Fruit fly (Drosophila melanogaster) whole organism, pupa: ENCODE results near the gene CG6800.

ENCODE experiments used
- CG10348 ChIP-seq: fragments of 200-800 bp; sonication (Bioruptor generic); IDR thresholded peaks from 2 replicates; pipeline ENCODE4 v1.3.6; 2022; ENCODE audit warnings: missing biosample characterization, missing genetic modification characterization
- CG12605 ChIP-seq: fragments of 200-800 bp; sonication (Bioruptor generic); IDR thresholded peaks from 2 replicates; pipeline ENCODE4 v1.3.6; 2022; ENCODE audit warnings: missing biosample characterization, missing genetic modification characterization
- CG13204 ChIP-seq: fragments of 200-800 bp; sonication (Bioruptor generic); optimal IDR thresholded peaks from 2 replicates; lab custom pipeline; 2018; ENCODE audit warnings: missing biosample characterization, mild to moderate bottlenecking, missing genetic modification characterization, moderate library complexity
- CG14655 ChIP-seq: fragments of 200-800 bp; sonication (Bioruptor generic); optimal IDR thresholded peaks from 3 replicates; lab custom pipeline; 2017; ENCODE audit warnings: mild to moderate bottlenecking, missing biosample characterization, missing genetic modification reagents, missing genetic modification characterization
- CG15710 ChIP-seq: fragments of 200-800 bp; sonication (Bioruptor generic); optimal IDR thresholded peaks from 2 replicates; lab custom pipeline; 2018; ENCODE audit warnings: missing biosample characterization, mild to moderate bottlenecking, missing genetic modification characterization, moderate library complexity
- CG17806 ChIP-seq: fragments of 200-800 bp; sonication (Bioruptor generic); optimal IDR thresholded peaks from 2 replicates; lab custom pipeline; 2018; ENCODE audit warnings: missing biosample characterization, mild to moderate bottlenecking, missing genetic modification characterization, moderate library complexity
- CG32121 ChIP-seq: fragments of 200-800 bp; sonication (Bioruptor generic); IDR thresholded peaks from 2 replicates; pipeline ENCODE4 v1.3.6; 2022; ENCODE audit warnings: missing biosample characterization, missing genetic modification characterization
- CG34367 ChIP-seq: fragments of 200-800 bp; sonication (Bioruptor generic); optimal IDR thresholded peaks from 2 replicates; lab custom pipeline; 2018; ENCODE audit warnings: missing biosample characterization, mild to moderate bottlenecking, missing genetic modification characterization
- CG4496 ChIP-seq: fragments of 200-800 bp; sonication (Bioruptor generic); IDR thresholded peaks from 3 replicates; pipeline ENCODE4 v1.3.6; 2022; ENCODE audit warnings: missing biosample characterization, missing genetic modification characterization
- CG8159 ChIP-seq: fragments of 200-800 bp; sonication (Bioruptor generic); optimal IDR thresholded peaks from 3 replicates; lab custom pipeline; 2018; ENCODE audit warnings: missing biosample characterization, mild to moderate bottlenecking, missing genetic modification characterization, moderate library complexity
- CG8301 ChIP-seq: fragments of 200-800 bp; sonication (Bioruptor generic); optimal IDR thresholded peaks from 2 replicates; lab custom pipeline; 2018; ENCODE audit warnings: missing biosample characterization, mild to moderate bottlenecking, missing genetic modification characterization
- CG9948 ChIP-seq: fragments of 200-800 bp; sonication (Bioruptor generic); optimal IDR thresholded peaks from 2 replicates; lab custom pipeline; 2018; ENCODE audit warnings: missing biosample characterization, mild to moderate bottlenecking, missing genetic modification characterization, moderate library complexity
- D1 ChIP-seq: fragments of 200-800 bp; sonication (Bioruptor generic); optimal IDR thresholded peaks from 2 replicates; lab custom pipeline; 2018; ENCODE audit warnings: missing biosample characterization, mild to moderate bottlenecking, missing genetic modification characterization, moderate library complexity
- EcR ChIP-seq: fragments of 200-800 bp; sonication (Bioruptor generic); optimal IDR thresholded peaks from 3 replicates; lab custom pipeline; 2019; ENCODE audit warnings: missing biosample characterization, missing genetic modification characterization, mild to moderate bottlenecking, moderate library complexity, missing genetic modification reagents
- Ets98B ChIP-seq: fragments of 200-800 bp; sonication (Bioruptor generic); IDR thresholded peaks from 2 replicates; pipeline ENCODE4 v1.3.6; 2022; ENCODE audit warnings: missing biosample characterization, missing genetic modification characterization
- Pif1A ChIP-seq: fragments of 200-800 bp; sonication (Bioruptor generic); optimal IDR thresholded peaks from 3 replicates; lab custom pipeline; 2016; ENCODE audit warnings: missing biosample characterization, missing genetic modification characterization
- Pif1B ChIP-seq: fragments of 200-800 bp; sonication (Bioruptor generic); optimal IDR thresholded peaks from 3 replicates; lab custom pipeline; 2016; ENCODE audit warnings: missing biosample characterization, missing genetic modification characterization
- Snoo ChIP-seq: fragments of 200-800 bp; sonication (Bioruptor generic); optimal IDR thresholded peaks from 3 replicates; lab custom pipeline; 2017; ENCODE audit warnings: missing biosample characterization, mild to moderate bottlenecking, missing genetic modification characterization, inconsistent platforms
- fd96Ca ChIP-seq: fragments of 200-800 bp; sonication (Bioruptor generic); IDR thresholded peaks from 3 replicates; pipeline ENCODE4 v1.3.6; 2022; ENCODE audit warnings: missing biosample characterization, missing genetic modification characterization
- gl ChIP-seq: fragments of 200-800 bp; sonication (Bioruptor generic); optimal IDR thresholded peaks from 2 replicates; lab custom pipeline; 2018; ENCODE audit warnings: missing biosample characterization, mild to moderate bottlenecking, missing genetic modification characterization
- rn ChIP-seq: fragments of 200-800 bp; sonication (Bioruptor generic); IDR thresholded peaks from 2 replicates; pipeline ENCODE4 v1.3.6; 2022; ENCODE audit warnings: missing biosample characterization, missing genetic modification characterization

CG6800 gene

dm6 chr3R:21823699-21824406 is 47.9 kb downstream of the CG6800 start:
- TF ChIP-seq CG10348 (GFP tag; lab: Robert Waterston, UW) (no peak), CG17806 (tag; lab: Kevin White, UChicago) (peak; percentile 91), Snoo (tag; lab: Kevin White, UChicago) (no peak), Pif1B (GFP tag; lab: Kevin White, UChicago) (peak; percentile 38), CG34367 (tag; lab: Kevin White, UChicago) (peak; percentile 11), D1 (tag; lab: Kevin White, UChicago) (peak; percentile 90), CG13204 (no peak), CG8159 (tag; lab: Kevin White, UChicago) (peak; percentile 95), CG9948 (tag; lab: Kevin White, UChicago) (peak; percentile 74), fd96Ca (0 out of 3 replicates have a peak, but pooled peaks have one; percentile 10), EcR (GFP tag; lab: Kevin White, UChicago) (no peak), CG15710 (tag; lab: Kevin White, UChicago) (peak; percentile 50), CG14655 (GFP tag; lab: Kevin White, UChicago) (peak; percentile 73), rn (GFP tag; lab: Robert Waterston, UW) (no peak), Pif1A (GFP tag; lab: Kevin White, UChicago) (no peak)

- TF ChIP-seq Pif1B (GFP tag; lab: Kevin White, UChicago) (no peak), EcR (GFP tag; lab: Kevin White, UChicago) (peak; percentile 80), CG13204 (peak; percentile 54), Ets98B (GFP tag; lab: Robert Waterston, UW) (no peak), CG8301 (tag; lab: Kevin White, UChicago) (no peak), CG14655 (GFP tag; lab: Kevin White, UChicago) (peak; percentile 4), CG17806 (tag; lab: Kevin White, UChicago) (no peak), gl (tag; lab: Kevin White, UChicago) (peak; percentile 85), fd96Ca (no peak), CG12605 (GFP tag; lab: Robert Waterston, UW) (0 out of 2 replicates have a peak, but pooled peaks have one; percentile 36), CG8159 (tag; lab: Kevin White, UChicago) (no peak), CG10348 (GFP tag; lab: Robert Waterston, UW) (no peak), D1 (tag; lab: Kevin White, UChicago) (no peak), CG32121 (no peak), rn (GFP tag; lab: Robert Waterston, UW) (no peak), CG15710 (tag; lab: Kevin White, UChicago) (no peak), CG9948 (tag; lab: Kevin White, UChicago) (no peak), CG4496 (GFP tag; lab: Robert Waterston, UW) (0 out of 3 replicates have a peak, but pooled peaks have one; percentile 40), CG34367 (tag; lab: Kevin White, UChicago) (peak; percentile 48), Pif1A (GFP tag; lab: Kevin White, UChicago) (no peak), Snoo (tag; lab: Kevin White, UChicago) (no peak)
These were observed 48.6 kb downstream of the CG6800 start for dm6 chr3R:21824407-21825006.

dm6 chr3R:21825140-21825539 is 49.2 kb downstream of the CG6800 start:
- TF ChIP-seq gl (tag; lab: Kevin White, UChicago) (no peak), CG4496 (GFP tag; lab: Robert Waterston, UW) (no peak), CG34367 (tag; lab: Kevin White, UChicago) (no peak), Pif1A (GFP tag; lab: Kevin White, UChicago) (no peak)

dm6 chr3R:21825775-21826558 is 50.0 kb downstream of the CG6800 start:
- TF ChIP-seq rn (GFP tag; lab: Robert Waterston, UW): no peak
- peak; percentile 40 for TF ChIP-seq CG17806 (tag; lab: Kevin White, UChicago)
- no peak for TF ChIP-seq Ets98B (GFP tag; lab: Robert Waterston, UW)
- peak; percentile 80 for TF ChIP-seq CG8159 (tag; lab: Kevin White, UChicago)
- TF ChIP-seq CG12605 (GFP tag; lab: Robert Waterston, UW): no peak
- peak; percentile 63 for TF ChIP-seq EcR (GFP tag; lab: Kevin White, UChicago)
- TF ChIP-seq CG8301 (tag; lab: Kevin White, UChicago): peak; percentile 2
- peak; percentile 66 for TF ChIP-seq CG15710 (tag; lab: Kevin White, UChicago)
- TF ChIP-seq CG9948 (tag; lab: Kevin White, UChicago): peak; percentile 45
- TF ChIP-seq CG14655 (GFP tag; lab: Kevin White, UChicago): peak; percentile 53
- TF ChIP-seq CG34367 (tag; lab: Kevin White, UChicago): peak; percentile 1
